Fruit fly (Drosophila melanogaster) S2 (cell line): ENCODE results near the gene Pten.

ENCODE experiments used
- CG8478 ChIP-seq: fragments of >200 bp; optimal IDR thresholded peaks from 2 replicates; lab custom pipeline; 2018
- CTCF ChIP-seq, 2 experiments: fragments of >200 bp; optimal IDR thresholded peaks; 2 replicates each; lab custom pipeline; 2018

DNA sequence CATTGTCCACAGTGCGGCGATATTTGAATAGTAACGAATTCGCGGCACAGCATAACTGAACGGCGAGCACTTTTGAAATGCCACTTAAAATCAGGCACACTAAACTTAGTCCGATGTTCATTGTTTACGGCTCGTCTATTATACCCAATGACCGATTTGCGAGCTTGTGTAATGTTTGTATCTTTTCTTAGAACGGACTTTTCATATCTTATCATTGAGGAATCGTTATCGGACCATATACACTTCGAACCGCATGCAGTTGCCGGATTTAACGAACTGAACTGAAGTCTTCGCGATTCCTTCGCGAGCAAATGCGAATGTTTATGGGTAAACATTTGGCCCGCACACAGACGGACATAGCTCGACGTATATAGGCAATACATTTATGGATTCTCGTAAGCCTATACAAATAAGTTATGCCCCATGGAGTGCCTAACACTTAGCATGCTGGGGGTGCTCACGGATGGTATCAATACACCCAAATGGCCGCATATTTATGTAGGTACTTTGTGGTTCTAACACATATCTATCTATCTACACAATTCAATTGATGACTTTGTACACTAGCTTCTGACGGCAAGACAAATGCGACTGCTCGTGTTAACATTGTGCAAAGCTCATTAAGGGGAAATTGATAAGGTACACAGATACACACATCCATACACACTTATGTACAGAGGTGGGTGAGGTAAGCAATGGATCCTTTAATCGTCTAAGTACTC, 23.0 kb downstream of the Pten start, which contains the start of gene mthl15:
- no peak for TF ChIP-seq CG8478
- no peak for TF ChIP-seq CTCF (optimal IDR thresholded peaks at IDR 0.05; lab: Kevin White, UChicago)
